Worm (Caenorhabditis elegans) whole organism, midembryonic: ENCODE data around the gene lips-17.

Experiments
- T22C8.4 ChIP-seq: fragments of 200-800 bp; sonication (Bioruptor generic); IDR thresholded peaks from 2 replicates; pipeline ENCODE4 v1.3.6; 2022; ENCODE audit warnings: missing genetic modification characterization, missing compliant biosample characterization
- cog-1 ChIP-seq: sonication (generic microtip); optimal IDR thresholded peaks from 2 replicates; lab custom pipeline; 2016; ENCODE audit warnings: missing genetic modification characterization, missing compliant biosample characterization
- flt-1 ChIP-seq: fragments of 200-800 bp; sonication (Bioruptor generic); IDR thresholded peaks from 2 replicates; pipeline ENCODE4 v1.3.6; 2022; ENCODE audit warnings: missing genetic modification characterization, missing compliant biosample characterization
- klf-2 ChIP-seq: fragments of 200-800 bp; sonication (Bioruptor generic); conservative IDR thresholded peaks from 2 replicates; pipeline ENCODE4 v1.3.6; 2022; ENCODE audit warnings: missing genetic modification reagents, missing genetic modification characterization, missing compliant biosample characterization
- med-1 ChIP-seq: sonication (generic microtip); optimal IDR thresholded peaks from 2 replicates; lab custom pipeline; 2017; ENCODE audit warnings: missing genetic modification characterization, mild to moderate bottlenecking, missing compliant biosample characterization, antibody characterized with exemption, missing genetic modification reagents; ENCODE audit not compliant: insufficient read depth
- ref-1 ChIP-seq: fragments of 200-800 bp; sonication (Bioruptor generic); conservative IDR thresholded peaks from 2 replicates; pipeline ENCODE4 v1.3.6; 2022; ENCODE audit warnings: missing genetic modification reagents, missing genetic modification characterization, missing compliant biosample characterization
- tab-1 ChIP-seq: fragments of 200-800 bp; sonication (Bioruptor generic); IDR thresholded peaks from 2 replicates; pipeline ENCODE4 v1.3.6; 2022; ENCODE audit warnings: missing genetic modification characterization, missing compliant biosample characterization

ce11 chrII:7642016-7642653 is 34.1 kb downstream of the lips-17 start:
- TF ChIP-seq flt-1 (GFP tag; lab: Robert Waterston, UW) (peak; percentile 58), med-1 (GFP tag; lab: Kevin White, UChicago) (no peak), tab-1 (GFP tag; lab: Robert Waterston, UW) (no peak), klf-2 (GFP tag; lab: Robert Waterston, UW) (no peak), T22C8.4 (GFP tag; lab: Robert Waterston, UW) (no peak), cog-1 (tag; lab: Kevin White, UChicago) (peak; percentile 17), ref-1 (GFP tag; lab: Robert Waterston, UW) (no peak)
